Worm (Caenorhabditis elegans): ENCODE results near the gene lgc-18.

ce11 chrX:12114024-12114423 lies 11.4 kb upstream of the lgc-18 start, which contains the start of gene lgc-15:
- no peak for TF ChIP-seq W03F9.2 (tag; optimal IDR thresholded peaks at IDR 0.05)
- TF ChIP-seq him-1 (tag; optimal IDR thresholded peaks at IDR 0.05), result no peak
- TF ChIP-seq dao-5 (tag; optimal IDR thresholded peaks at IDR 0.05), result no peak
